Worm (Caenorhabditis elegans) whole organism, L3 larva: ENCODE measurements around the gene ZK792.1.

ENCODE experiments used
- fos-1 ChIP-seq: fragments of 150-350 bp; optimal IDR thresholded peaks from 2 replicates; lab custom pipeline; 2014; ENCODE audit warnings: missing biosample characterization, missing genetic modification characterization
- pha-4 ChIP-seq: fragments of 150-350 bp; optimal IDR thresholded peaks from 2 replicates; lab custom pipeline; 2014; ENCODE audit warnings: missing biosample characterization, missing genetic modification reagents, missing genetic modification characterization
- snpc-4 ChIP-seq: fragments of 150-350 bp; optimal IDR thresholded peaks from 2 replicates; lab custom pipeline; 2014; ENCODE audit warnings: missing biosample characterization, missing genetic modification characterization

- TF ChIP-seq fos-1 (tag; lab: Kevin White, UChicago) (no peak), snpc-4 (tag; lab: Kevin White, UChicago) (no peak), pha-4 (no peak)
Observed at ce11 chrIV:11681905-11682304, 22.3 kb downstream of the ZK792.1 start, which contains the start of gene ZK792.4.
